Worm (Caenorhabditis elegans) whole organism, young adult: ENCODE data around the gene imb-2.

Experiments used
- B0261.1 ChIP-seq: sonication (generic microtip); optimal IDR thresholded peaks from 2 replicates; lab custom pipeline; 2016; ENCODE audit warnings: mild to moderate bottlenecking, missing genetic modification characterization, moderate library complexity, missing compliant biosample characterization
- ceh-40 ChIP-seq: fragments of 200-800 bp; sonication (Bioruptor generic); IDR thresholded peaks from 2 replicates; pipeline ENCODE4 v1.3.6; 2022; ENCODE audit warnings: missing genetic modification characterization, missing compliant biosample characterization
- chd-7 ChIP-seq: sonication (generic microtip); optimal IDR thresholded peaks from 2 replicates; lab custom pipeline; 2016; ENCODE audit warnings: mild to moderate bottlenecking, missing genetic modification characterization, moderate library complexity, missing compliant biosample characterization
- gei-17 ChIP-seq: fragments of 200-800 bp; sonication (Bioruptor generic); optimal IDR thresholded peaks from 2 replicates; lab custom pipeline; 2018; ENCODE audit warnings: mild to moderate bottlenecking, missing genetic modification characterization, missing compliant biosample characterization
- madf-6 ChIP-seq: fragments of 200-800 bp; sonication (Bioruptor generic); IDR thresholded peaks from 2 replicates; pipeline ENCODE4 v1.3.6; 2022; ENCODE audit warnings: missing genetic modification reagents, missing genetic modification characterization, missing compliant biosample characterization
- mel-28 ChIP-seq: sonication (generic microtip); optimal IDR thresholded peaks from 2 replicates; lab custom pipeline; 2016; ENCODE audit warnings: borderline replicate concordance, mild to moderate bottlenecking, missing genetic modification characterization, missing compliant biosample characterization
- tbx-9 ChIP-seq: sonication (generic microtip); optimal IDR thresholded peaks from 2 replicates; lab custom pipeline; 2016; ENCODE audit warnings: borderline replicate concordance, missing genetic modification characterization, inconsistent platforms, missing compliant biosample characterization
- unc-62 ChIP-seq: fragments of 150-350 bp; optimal IDR thresholded peaks from 2 replicates; lab custom pipeline; 2014; ENCODE audit warnings: missing biosample characterization, missing genetic modification reagents, missing genetic modification characterization

DNA sequence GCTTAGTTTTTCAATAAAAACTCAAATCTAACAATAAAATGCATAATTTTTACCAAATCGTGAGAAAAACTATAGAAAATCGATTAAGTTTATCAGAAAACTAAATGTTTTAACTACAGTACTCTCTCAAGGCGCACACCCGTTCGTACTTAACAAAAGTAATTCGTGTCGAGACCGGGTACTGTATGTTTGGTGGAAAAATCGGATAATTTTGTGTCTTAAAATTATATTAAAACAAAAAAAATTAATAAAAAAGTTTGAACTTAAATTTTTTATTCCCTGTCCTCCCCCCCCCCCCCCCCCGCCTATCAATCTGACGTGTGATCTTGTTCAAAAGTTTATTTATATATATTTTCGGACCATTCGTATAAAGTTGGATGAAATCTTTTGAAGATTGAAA, 42.8 kb downstream of the imb-2 start, which contains the start of gene F26H11.4:
- no peak for TF ChIP-seq mel-28 (tag; lab: Kevin White, UChicago)
- no peak for TF ChIP-seq ceh-40 (GFP tag; lab: Robert Waterston, UW)
- TF ChIP-seq madf-6 (GFP tag; lab: Robert Waterston, UW): no peak
- no peak for TF ChIP-seq unc-62 (GFP tag; lab: Kevin White, UChicago)
- no peak for TF ChIP-seq tbx-9
- no peak for TF ChIP-seq B0261.1 (tag; lab: Kevin White, UChicago)
- TF ChIP-seq gei-17 (GFP tag; lab: Kevin White, UChicago): no peak
- no peak for TF ChIP-seq chd-7 (tag; lab: Kevin White, UChicago)
